Fruit fly (Drosophila melanogaster): ENCODE measurements around the gene CG6005.

- TF ChIP-seq Sox102F (GFP tag; optimal IDR thresholded peaks at IDR 0.05), result no peak
- no peak for TF ChIP-seq Eip93F (GFP tag; optimal IDR thresholded peaks at IDR 0.05)
- peak; percentile 52 for TF ChIP-seq CG15336 (GFP tag; IDR thresholded peaks at IDR 0.05)
- TF ChIP-seq CG11294 (GFP tag; IDR thresholded peaks at IDR 0.05), result peak; percentile 33; the same call in 1 of the 2 replicates
- TF ChIP-seq salr (GFP tag; optimal IDR thresholded peaks at IDR 0.05), result peak in 1 of 2 experiments; percentile 17
- TF ChIP-seq CG34406 (GFP tag; optimal IDR thresholded peaks at IDR 0.05), result peak; percentile 34
Measured at dm6 chr3R:18986089-18986887, 37.5 kb downstream of the CG6005 start.
